Fruit fly (Drosophila melanogaster) whole organism, embryonic: Measurements from ENCODE around the gene CaMKII.
A peak's percentile ranks its signal among the peaks of the same experiment; 100 is the strongest.

Source experiments
- Blimp-1 ChIP-seq: fragments of 200-800 bp; sonication (Bioruptor generic); optimal IDR thresholded peaks from 3 replicates; lab custom pipeline; 2018; ENCODE audit warnings: missing biosample characterization, missing genetic modification characterization, mild to moderate bottlenecking, moderate library complexity, missing genetic modification reagents
- CG10543 ChIP-seq: fragments of 200-800 bp; sonication (Bioruptor generic); optimal IDR thresholded peaks from 3 replicates; lab custom pipeline; 2017; ENCODE audit warnings: missing biosample characterization, mild to moderate bottlenecking, missing genetic modification characterization, moderate library complexity
- CG12236 ChIP-seq: fragments of 200-800 bp; sonication (Bioruptor generic); optimal IDR thresholded peaks from 2 replicates; lab custom pipeline; 2016; ENCODE audit warnings: missing biosample characterization, missing genetic modification characterization
- CG1602 ChIP-seq: fragments of 200-800 bp; sonication (Bioruptor generic); optimal IDR thresholded peaks from 3 replicates; lab custom pipeline; 2016; ENCODE audit warnings: missing biosample characterization, missing genetic modification characterization
- CG16815 ChIP-seq: fragments of 200-800 bp; sonication (Bioruptor generic); optimal IDR thresholded peaks from 3 replicates; lab custom pipeline; 2017; ENCODE audit warnings: missing biosample characterization, mild to moderate bottlenecking, missing genetic modification characterization
- CG18476 ChIP-seq: fragments of 200-800 bp; sonication (Bioruptor generic); optimal IDR thresholded peaks from 2 replicates; lab custom pipeline; 2016; ENCODE audit warnings: missing biosample characterization, mild to moderate bottlenecking, missing genetic modification characterization
- CG2678 ChIP-seq: fragments of 200-800 bp; sonication (Bioruptor generic); optimal IDR thresholded peaks from 3 replicates; lab custom pipeline; 2019; ENCODE audit warnings: missing biosample characterization, mild to moderate bottlenecking, missing genetic modification characterization, moderate library complexity
- CG32532 ChIP-seq: fragments of 200-800 bp; sonication (Bioruptor generic); IDR thresholded peaks from 2 replicates; pipeline ENCODE4 v1.3.6; 2022; ENCODE audit warnings: missing biosample characterization, missing genetic modification characterization
- CG34224 ChIP-seq: fragments of 200-800 bp; sonication (Bioruptor generic); IDR thresholded peaks from 3 replicates; pipeline ENCODE4 v1.3.6; 2022; ENCODE audit warnings: missing biosample characterization, missing genetic modification characterization; ENCODE audit not compliant: partially characterized antibody
- CG42726 ChIP-seq: fragments of 200-800 bp; sonication (Bioruptor generic); IDR thresholded peaks from 2 replicates; pipeline ENCODE4 v1.3.6; 2022; ENCODE audit warnings: missing biosample characterization, missing genetic modification characterization; ENCODE audit not compliant: partially characterized antibody
- CG7928 ChIP-seq: fragments of 200-800 bp; sonication (Bioruptor generic); optimal IDR thresholded peaks from 2 replicates; lab custom pipeline; 2017; ENCODE audit warnings: missing biosample characterization, mild to moderate bottlenecking, missing genetic modification characterization
- CG8478 ChIP-seq: fragments of >200 bp; optimal IDR thresholded peaks from 2 replicates; lab custom pipeline; 2018
- Deaf1 ChIP-seq: fragments of 200-800 bp; optimal IDR thresholded peaks from 3 replicates; lab custom pipeline; 2019; ENCODE audit warnings: missing biosample characterization, mild to moderate bottlenecking, missing genetic modification characterization, moderate library complexity
- Dek ChIP-seq: fragments of 200-800 bp; sonication (Bioruptor generic); optimal IDR thresholded peaks from 3 replicates; lab custom pipeline; 2019; ENCODE audit warnings: missing biosample characterization, mild to moderate bottlenecking, missing genetic modification characterization, moderate library complexity
- Dfd ChIP-seq, 2 experiments: fragments of >200 bp; optimal IDR thresholded peaks; 2 replicates each; lab custom pipeline; 2017; ENCODE audit warnings: missing biosample characterization in 2 of 2, missing genetic modification characterization in 2 of 2
- HHEX ChIP-seq: fragments of 200-800 bp; sonication (Bioruptor generic); optimal IDR thresholded peaks from 3 replicates; lab custom pipeline; 2017; ENCODE audit warnings: missing biosample characterization, mild to moderate bottlenecking, missing genetic modification characterization, missing genetic modification reagents
- Hey ChIP-seq: fragments of 200-800 bp; sonication (Bioruptor generic); optimal IDR thresholded peaks from 3 replicates; lab custom pipeline; 2018; ENCODE audit warnings: missing biosample characterization, mild to moderate bottlenecking, missing genetic modification characterization
- Mrtf ChIP-seq: fragments of 200-800 bp; sonication (Bioruptor generic); IDR thresholded peaks from 3 replicates; pipeline ENCODE4 v1.3.6; 2022; ENCODE audit warnings: missing biosample characterization, missing genetic modification characterization
- Nf-YC ChIP-seq: fragments of 200-800 bp; optimal IDR thresholded peaks from 3 replicates; lab custom pipeline; 2019; ENCODE audit warnings: missing biosample characterization, mild to moderate bottlenecking, missing genetic modification characterization, moderate library complexity
- Ptx1 ChIP-seq: fragments of 200-800 bp; sonication (Bioruptor generic); IDR thresholded peaks from 2 replicates; pipeline ENCODE4 v1.3.6; 2022; ENCODE audit warnings: missing biosample characterization, missing genetic modification characterization
- Ravus ChIP-seq: fragments of 200-800 bp; sonication (Bioruptor generic); IDR thresholded peaks from 2 replicates; pipeline ENCODE4 v1.3.6; 2022; ENCODE audit warnings: missing biosample characterization, missing genetic modification characterization
- ac ChIP-seq: fragments of 200-800 bp; sonication (Bioruptor generic); optimal IDR thresholded peaks from 3 replicates; lab custom pipeline; 2017; ENCODE audit warnings: missing biosample characterization, mild to moderate bottlenecking, missing genetic modification characterization
- cato ChIP-seq: fragments of 200-800 bp; sonication (Bioruptor generic); optimal IDR thresholded peaks from 2 replicates; lab custom pipeline; 2016; ENCODE audit warnings: missing biosample characterization, missing genetic modification characterization, borderline replicate concordance
- chinmo ChIP-seq: fragments of 200-800 bp; sonication (Bioruptor generic); IDR thresholded peaks from 4 replicates; pipeline ENCODE4 v1.3.6; 2022; ENCODE audit warnings: missing biosample characterization, missing genetic modification characterization; ENCODE audit not compliant: partially characterized antibody
- croc ChIP-seq: fragments of 200-800 bp; sonication (Bioruptor generic); conservative IDR thresholded peaks from 3 replicates; pipeline ENCODE4 v1.3.6; 2022; ENCODE audit warnings: missing biosample characterization, missing genetic modification characterization
- crol ChIP-seq: fragments of 200-800 bp; sonication (Bioruptor generic); IDR thresholded peaks from 2 replicates; pipeline ENCODE4 v1.3.6; 2022; ENCODE audit warnings: missing biosample characterization, missing genetic modification characterization
- gsb-n ChIP-seq: fragments of 200-800 bp; sonication (Bioruptor generic); optimal IDR thresholded peaks from 3 replicates; lab custom pipeline; 2018; ENCODE audit warnings: missing biosample characterization, mild to moderate bottlenecking, missing genetic modification characterization
- lilli ChIP-seq: fragments of 200-800 bp; sonication (Bioruptor generic); optimal IDR thresholded peaks from 3 replicates; lab custom pipeline; 2016; ENCODE audit warnings: missing biosample characterization, missing genetic modification characterization
- nerfin-1 ChIP-seq: fragments of 200-800 bp; sonication (Bioruptor generic); optimal IDR thresholded peaks from 3 replicates; lab custom pipeline; 2019; ENCODE audit warnings: missing biosample characterization, mild to moderate bottlenecking, missing genetic modification characterization, moderate library complexity
- pnt ChIP-seq: fragments of 200-800 bp; sonication (Bioruptor generic); optimal IDR thresholded peaks from 3 replicates; lab custom pipeline; 2016; ENCODE audit warnings: missing biosample characterization, missing genetic modification characterization
- pros ChIP-seq: fragments of 200-800 bp; sonication (Bioruptor generic); optimal IDR thresholded peaks from 3 replicates; lab custom pipeline; 2019; ENCODE audit warnings: missing biosample characterization, mild to moderate bottlenecking, missing genetic modification characterization, moderate library complexity
- tap ChIP-seq: fragments of 200-800 bp; optimal IDR thresholded peaks from 3 replicates; lab custom pipeline; 2019; ENCODE audit warnings: missing biosample characterization, mild to moderate bottlenecking, missing genetic modification characterization, moderate library complexity
- zen2 ChIP-seq: fragments of 200-800 bp; sonication (Bioruptor generic); IDR thresholded peaks from 3 replicates; pipeline ENCODE4 v1.3.6; 2022; ENCODE audit warnings: missing biosample characterization, missing genetic modification characterization; ENCODE audit not compliant: partially characterized antibody
- zfh1 ChIP-seq: fragments of 200-800 bp; sonication (Bioruptor generic); IDR thresholded peaks from 3 replicates; pipeline ENCODE4 v1.3.6; 2022; ENCODE audit warnings: missing biosample characterization, missing genetic modification characterization

Gene CaMKII

DNA sequence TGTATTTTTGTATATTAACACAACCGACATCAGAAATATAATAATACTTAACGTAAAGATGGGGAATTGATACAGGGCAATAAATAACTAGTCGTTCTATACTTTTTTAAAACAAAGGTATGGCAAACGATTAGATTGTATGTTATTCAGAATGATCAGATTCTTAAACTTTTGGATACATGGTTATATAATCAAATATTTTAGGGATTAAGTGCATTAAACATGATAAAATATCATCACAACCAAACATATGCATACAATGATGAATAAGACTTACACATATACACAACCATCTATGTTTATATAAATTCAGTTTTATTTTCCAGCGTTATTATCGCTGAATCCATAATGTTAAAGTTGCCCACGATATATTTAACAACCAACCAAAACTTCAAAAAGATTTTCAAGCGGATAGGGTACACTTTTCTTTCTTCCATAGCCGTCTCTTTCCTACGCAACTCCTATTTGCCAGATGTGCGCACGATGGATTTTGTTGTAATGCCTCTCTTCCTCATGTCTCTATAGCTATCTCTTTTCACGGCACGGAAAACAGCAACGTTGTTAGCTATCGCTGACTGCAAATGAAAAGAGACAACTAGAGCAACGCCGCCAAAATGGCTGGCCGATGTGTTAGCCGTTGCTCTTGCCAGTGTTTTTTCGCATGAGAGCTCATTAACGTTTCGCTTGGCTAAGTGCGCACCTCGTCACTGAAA is 64.3 kb downstream of the CaMKII start, which contains the start of gene toy (continued):
- TF ChIP-seq cato (no peak), Dfd (GFP tag; optimal IDR thresholded peaks at IDR 0.05; lab: Kevin White, UChicago) (no peak), pnt (GFP tag; lab: Kevin White, UChicago) (no peak), CG2678 (no peak), CG12236 (GFP tag; lab: Kevin White, UChicago) (no peak), tap (tag; lab: Kevin White, UChicago) (no peak), lilli (no peak), Mrtf (GFP tag; lab: Robert Waterston, UW) (no peak), Deaf1 (tag; lab: Kevin White, UChicago) (no peak), Dek (no peak), zen2 (GFP tag; lab: Robert Waterston, UW) (no peak), CG8478 (lab: Kevin White, UChicago) (no peak), CG1602 (GFP tag; lab: Kevin White, UChicago) (no peak), croc (GFP tag; lab: Robert Waterston, UW) (no peak), CG32532 (GFP tag; lab: Robert Waterston, UW) (no peak), Ptx1 (GFP tag; lab: Robert Waterston, UW) (no peak), HHEX (no peak), CG10543 (GFP tag; lab: Kevin White, UChicago) (no peak), Blimp-1 (no peak), CG34224 (0 out of 3 replicates have a peak, but pooled peaks have one; percentile 25), CG16815 (GFP tag; lab: Kevin White, UChicago) (no peak), crol (no peak), chinmo (GFP tag; lab: Robert Waterston, UW) (no peak; the same call in 3 of the 4 replicates), CG7928 (no peak), CG42726 (no peak), ac (GFP tag; lab: Kevin White, UChicago) (no peak), CG18476 (GFP tag; lab: Kevin White, UChicago) (no peak), zfh1 (GFP tag; lab: Robert Waterston, UW) (no peak)
- TF ChIP-seq, all 482 proteins: peak for 44

DNA sequence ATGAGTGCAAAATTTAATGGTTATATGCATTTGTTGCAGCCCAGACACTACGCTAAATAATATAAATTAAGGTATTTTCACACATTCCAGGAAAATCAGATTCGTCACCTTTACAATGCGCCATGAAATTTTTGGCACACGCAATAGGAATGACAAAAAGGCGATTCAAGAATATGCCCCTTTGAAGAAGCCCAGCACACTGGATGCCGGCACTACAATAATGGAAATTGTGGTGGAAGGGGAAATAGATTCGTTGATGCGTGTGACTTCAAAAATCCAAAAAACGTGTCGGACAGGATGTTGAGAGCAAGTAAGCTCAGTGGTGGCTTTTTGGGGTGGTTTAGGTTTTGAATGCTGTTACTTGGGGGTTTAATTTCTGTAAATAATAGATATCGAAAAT is 65.1 kb downstream of the CaMKII start:
- peak; percentile 56 for TF ChIP-seq gsb-n (tag; lab: Kevin White, UChicago)
- peak; percentile 86 for TF ChIP-seq nerfin-1 (tag; lab: Kevin White, UChicago)
- TF ChIP-seq pros = peak; percentile 16
- TF ChIP-seq Ravus (GFP tag; lab: Robert Waterston, UW) = no peak
- peak; percentile 52 for TF ChIP-seq Hey (tag; lab: Kevin White, UChicago)
- peak; percentile 23 for TF ChIP-seq Nf-YC (tag; lab: Kevin White, UChicago)
